Worm (Caenorhabditis elegans): ENCODE measurements around the gene C03G6.17.

The C03G6.17 gene

ce11 chrV:7330868-7331267 is 50.0 kb downstream of the C03G6.17 start, which contains the start of gene F10G2.2:
Gene F10G2.2, plus strand, starts transcription at chrV:7331168.
- TF ChIP-seq dao-5 (tag; optimal IDR thresholded peaks at IDR 0.05), result no peak
- no peak for TF ChIP-seq W03F9.2 (tag; optimal IDR thresholded peaks at IDR 0.05)
- TF ChIP-seq him-1 (tag; optimal IDR thresholded peaks at IDR 0.05), result no peak

Data from whole organism, L4/young adult.